Worm (Caenorhabditis elegans) whole organism, L3 larva: ENCODE measurements around the gene C34C12.7.
A peak's percentile ranks its signal among the peaks of the same experiment; 100 is the strongest.

Experiments used
- R02D3.7 ChIP-seq: fragments of 150-350 bp; optimal IDR thresholded peaks from 2 replicates; lab custom pipeline; 2014; ENCODE audit warnings: missing biosample characterization, missing genetic modification characterization
- ZK546.5 ChIP-seq: sonication (generic microtip); optimal IDR thresholded peaks from 2 replicates; lab custom pipeline; 2017; ENCODE audit warnings: missing biosample characterization, missing genetic modification characterization
- aly-2 ChIP-seq: fragments of 150-350 bp; optimal IDR thresholded peaks from 2 replicates; lab custom pipeline; 2014; ENCODE audit warnings: missing biosample characterization, missing genetic modification characterization
- ama-1 ChIP-seq: fragments of 150-350 bp; optimal IDR thresholded peaks from 2 replicates; lab custom pipeline; 2018
- ceh-16 ChIP-seq: sonication (generic microtip); optimal IDR thresholded peaks from 2 replicates; lab custom pipeline; 2017; ENCODE audit warnings: missing biosample characterization, missing genetic modification characterization
- ceh-28 ChIP-seq: fragments of 150-350 bp; optimal IDR thresholded peaks from 2 replicates; lab custom pipeline; 2014; ENCODE audit warnings: missing biosample characterization, missing genetic modification reagents, missing genetic modification characterization
- ceh-82 ChIP-seq: fragments of 150-350 bp; optimal IDR thresholded peaks from 2 replicates; lab custom pipeline; 2014; ENCODE audit warnings: missing biosample characterization, missing genetic modification characterization
- ceh-9 ChIP-seq: sonication (generic microtip); optimal IDR thresholded peaks from 2 replicates; lab custom pipeline; 2018; ENCODE audit warnings: missing biosample characterization, missing genetic modification characterization
- daf-12 ChIP-seq: fragments of 150-350 bp; optimal IDR thresholded peaks from 2 replicates; lab custom pipeline; 2014; ENCODE audit warnings: missing biosample characterization, missing genetic modification reagents, missing genetic modification characterization
- egl-27 ChIP-seq: sonication (generic microtip); optimal IDR thresholded peaks from 4 replicates; lab custom pipeline; 2017; ENCODE audit warnings: missing biosample characterization, missing genetic modification reagents, missing genetic modification characterization
- egl-5 ChIP-seq: fragments of 150-350 bp; optimal IDR thresholded peaks from 2 replicates; lab custom pipeline; 2017; ENCODE audit warnings: missing biosample characterization, missing genetic modification reagents, missing genetic modification characterization, inconsistent platforms
- elt-1 ChIP-seq: fragments of 150-350 bp; optimal IDR thresholded peaks from 2 replicates; lab custom pipeline; 2014; ENCODE audit warnings: missing biosample characterization, missing genetic modification characterization
- elt-2 ChIP-seq: sonication (generic microtip); optimal IDR thresholded peaks from 2 replicates; lab custom pipeline; 2016; ENCODE audit warnings: missing genetic modification reagents, mild to moderate bottlenecking, missing genetic modification characterization, missing compliant biosample characterization
- elt-3 ChIP-seq, 3 experiments: fragments of 150-350 bp in 1 of 3; sonication (generic microtip) in 2 of 3; optimal IDR thresholded peaks; 2 replicates in 2 of 3; 4 replicates in 1 of 3; lab custom pipeline; 2014 to 2017; ENCODE audit warnings: missing biosample characterization in 3 of 3, missing genetic modification characterization in 3 of 3
- eor-1 ChIP-seq, 2 experiments: fragments of 150-350 bp; optimal IDR thresholded peaks; 2 replicates each; lab custom pipeline; 2014 to 2018; ENCODE audit warnings: missing biosample characterization in 2 of 2, missing genetic modification characterization in 2 of 2
- fkh-10 ChIP-seq: sonication (generic microtip); optimal IDR thresholded peaks from 2 replicates; lab custom pipeline; 2017; ENCODE audit warnings: missing biosample characterization, missing genetic modification reagents, missing genetic modification characterization
- fkh-2 ChIP-seq: fragments of 150-350 bp; optimal IDR thresholded peaks from 2 replicates; lab custom pipeline; 2014; ENCODE audit warnings: missing biosample characterization, missing genetic modification reagents, missing genetic modification characterization
- fos-1 ChIP-seq: fragments of 150-350 bp; optimal IDR thresholded peaks from 2 replicates; lab custom pipeline; 2014; ENCODE audit warnings: missing biosample characterization, missing genetic modification characterization
- hmg-11 ChIP-seq: sonication (generic microtip); optimal IDR thresholded peaks from 2 replicates; lab custom pipeline; 2016; ENCODE audit warnings: missing genetic modification characterization, missing compliant biosample characterization
- jun-1 ChIP-seq: fragments of 150-350 bp; optimal IDR thresholded peaks from 2 replicates; lab custom pipeline; 2014; ENCODE audit warnings: missing biosample characterization, missing genetic modification reagents, missing genetic modification characterization
- lin-15B ChIP-seq: fragments of 150-350 bp; optimal IDR thresholded peaks from 2 replicates; lab custom pipeline; 2014; ENCODE audit warnings: missing biosample characterization, missing genetic modification characterization
- lin-39 ChIP-seq: fragments of 150-350 bp; optimal IDR thresholded peaks from 2 replicates; lab custom pipeline; 2018; ENCODE audit warnings: missing biosample characterization, missing genetic modification reagents, missing genetic modification characterization
- lsy-12 ChIP-seq: sonication (generic microtip); optimal IDR thresholded peaks from 2 replicates; lab custom pipeline; 2016; ENCODE audit warnings: mild to moderate bottlenecking, missing genetic modification characterization, missing compliant biosample characterization
- mdl-1 ChIP-seq: fragments of 150-350 bp; optimal IDR thresholded peaks from 2 replicates; lab custom pipeline; 2014; ENCODE audit warnings: missing biosample characterization, missing genetic modification characterization
- mml-1 ChIP-seq: fragments of 150-350 bp; sonication (generic microtip); optimal IDR thresholded peaks from 3 replicates; lab custom pipeline; 2014; ENCODE audit warnings: missing biosample characterization, missing genetic modification characterization
- nfya-1 ChIP-seq: sonication (generic microtip); optimal IDR thresholded peaks from 2 replicates; lab custom pipeline; 2017; ENCODE audit warnings: missing genetic modification characterization, mild to moderate bottlenecking, missing compliant biosample characterization, antibody characterized with exemption, moderate library complexity; ENCODE audit not compliant: insufficient read depth
- nhr-11 ChIP-seq: fragments of 150-350 bp; optimal IDR thresholded peaks from 2 replicates; lab custom pipeline; 2014; ENCODE audit warnings: missing biosample characterization, missing genetic modification characterization
- nhr-12 ChIP-seq: fragments of 150-350 bp; optimal IDR thresholded peaks from 2 replicates; lab custom pipeline; 2014; ENCODE audit warnings: missing biosample characterization, missing genetic modification characterization
- nhr-23 ChIP-seq: fragments of 150-350 bp; optimal IDR thresholded peaks from 2 replicates; lab custom pipeline; 2014; ENCODE audit warnings: missing biosample characterization, missing genetic modification reagents, missing genetic modification characterization
- nhr-237 ChIP-seq: fragments of 150-350 bp; optimal IDR thresholded peaks from 2 replicates; lab custom pipeline; 2014; ENCODE audit warnings: missing biosample characterization, missing genetic modification characterization
- nhr-25 ChIP-seq: sonication (generic microtip); optimal IDR thresholded peaks from 2 replicates; lab custom pipeline; 2017; ENCODE audit warnings: missing biosample characterization, missing genetic modification characterization
- nhr-28 ChIP-seq: fragments of 150-350 bp; optimal IDR thresholded peaks from 2 replicates; lab custom pipeline; 2014; ENCODE audit warnings: missing biosample characterization, missing genetic modification characterization
- nhr-43 ChIP-seq: sonication (generic microtip); optimal IDR thresholded peaks from 2 replicates; lab custom pipeline; 2016; ENCODE audit warnings: mild to moderate bottlenecking, missing genetic modification characterization, missing compliant biosample characterization; ENCODE audit not compliant: poor library complexity, severe bottlenecking
- nhr-67 ChIP-seq: fragments of 150-350 bp; optimal IDR thresholded peaks from 2 replicates; lab custom pipeline; 2014; ENCODE audit warnings: missing biosample characterization, missing genetic modification characterization
- nhr-76 ChIP-seq: fragments of 150-350 bp; sonication (generic microtip); optimal IDR thresholded peaks from 5 replicates; lab custom pipeline; 2014; ENCODE audit warnings: missing biosample characterization, missing genetic modification characterization
- nhr-77 ChIP-seq: fragments of 150-350 bp; optimal IDR thresholded peaks from 2 replicates; lab custom pipeline; 2014; ENCODE audit warnings: missing biosample characterization, missing genetic modification characterization
- pha-4 ChIP-seq: fragments of 150-350 bp; optimal IDR thresholded peaks from 2 replicates; lab custom pipeline; 2014; ENCODE audit warnings: missing biosample characterization, missing genetic modification reagents, missing genetic modification characterization
- pqm-1 ChIP-seq: fragments of 150-350 bp; optimal IDR thresholded peaks from 2 replicates; lab custom pipeline; 2017; ENCODE audit warnings: missing biosample characterization, missing genetic modification characterization, inconsistent platforms
- sea-2 ChIP-seq: fragments of 150-350 bp; sonication (generic microtip); optimal IDR thresholded peaks from 4 replicates; lab custom pipeline; 2014; ENCODE audit warnings: missing biosample characterization, missing genetic modification reagents, missing genetic modification characterization
- skn-1 ChIP-seq: fragments of 150-350 bp; optimal IDR thresholded peaks from 2 replicates; lab custom pipeline; 2014; ENCODE audit warnings: missing biosample characterization, missing genetic modification characterization
- snpc-4 ChIP-seq: fragments of 150-350 bp; optimal IDR thresholded peaks from 2 replicates; lab custom pipeline; 2014; ENCODE audit warnings: missing biosample characterization, missing genetic modification characterization
- tbx-2 ChIP-seq: sonication (generic microtip); optimal IDR thresholded peaks from 2 replicates; lab custom pipeline; 2016; ENCODE audit warnings: mild to moderate bottlenecking, missing genetic modification characterization, missing compliant biosample characterization
- unc-39 ChIP-seq: sonication (generic microtip); optimal IDR thresholded peaks from 4 replicates; lab custom pipeline; 2017; ENCODE audit warnings: missing biosample characterization, missing genetic modification characterization
- unc-62 ChIP-seq: fragments of 150-350 bp; sonication (generic microtip); optimal IDR thresholded peaks from 4 replicates; lab custom pipeline; 2014; ENCODE audit warnings: missing biosample characterization, missing genetic modification reagents, missing genetic modification characterization
- zag-1 ChIP-seq: fragments of 150-350 bp; optimal IDR thresholded peaks from 2 replicates; lab custom pipeline; 2014; ENCODE audit warnings: missing biosample characterization, missing genetic modification characterization
- ztf-11 ChIP-seq: fragments of 150-350 bp; optimal IDR thresholded peaks from 2 replicates; lab custom pipeline; 2014; ENCODE audit warnings: missing biosample characterization, missing genetic modification characterization
- ztf-4 ChIP-seq: fragments of 150-350 bp; optimal IDR thresholded peaks from 2 replicates; lab custom pipeline; 2014; ENCODE audit warnings: missing biosample characterization, missing genetic modification characterization

Gene C34C12.7

ce11 chrIII:3460061-3460460 lies 28.1 kb downstream of the C34C12.7 start, which contains the start of gene C34C12.8:
C34C12.8 (plus strand) TSS chrIII:3460406.
- TF ChIP-seq pha-4 (tag; lab: Kevin White, UChicago) (peak; percentile 95), nhr-67 (tag; lab: Kevin White, UChicago) (no peak), ztf-11 (no peak), unc-39 (tag; lab: Kevin White, UChicago) (no peak), aly-2 (tag; lab: Kevin White, UChicago) (no peak), mml-1 (tag; lab: Kevin White, UChicago) (no peak), daf-12 (tag; lab: Kevin White, UChicago) (no peak), unc-62 (GFP tag; lab: Kevin White, UChicago) (peak; percentile 6), elt-2 (tag; lab: Kevin White, UChicago) (peak; percentile 66), ZK546.5 (tag; lab: Kevin White, UChicago) (peak; percentile 20), hmg-11 (tag; lab: Kevin White, UChicago) (peak; percentile 89), egl-27 (peak; percentile 53), ztf-4 (tag; lab: Kevin White, UChicago) (peak; percentile 28), nhr-11 (tag; lab: Kevin White, UChicago) (peak; percentile 57), nhr-23 (tag; lab: Kevin White, UChicago) (peak; percentile 98), R02D3.7 (tag; lab: Kevin White, UChicago) (peak; percentile 89), ceh-16 (tag; lab: Kevin White, UChicago) (no peak), ceh-82 (tag; lab: Kevin White, UChicago) (peak; percentile 83), fkh-10 (peak; percentile 89), sea-2 (GFP tag; lab: Kevin White, UChicago) (no peak), eor-1 (tag; optimal IDR thresholded peaks at IDR 0.05; lab: Kevin White, UChicago) (peak in 1 of 2 experiments; percentile 30), nhr-12 (tag; lab: Kevin White, UChicago) (no peak), nhr-25 (tag; lab: Kevin White, UChicago) (peak; percentile 94), nhr-237 (tag; lab: Kevin White, UChicago) (no peak), ceh-9 (no peak), ceh-28 (tag; lab: Kevin White, UChicago) (peak; percentile 87), egl-5 (tag; lab: Kevin White, UChicago) (peak; percentile 66), fkh-2 (no peak), nfya-1 (peak; percentile 95), skn-1 (tag; lab: Kevin White, UChicago) (peak; percentile 71), elt-3 (tag; optimal IDR thresholded peaks at IDR 0.05; lab: Kevin White, UChicago) (no peak), zag-1 (tag; lab: Kevin White, UChicago) (peak; percentile 37), jun-1 (tag; lab: Kevin White, UChicago) (peak; percentile 93), lin-39 (tag; lab: Kevin White, UChicago) (peak; percentile 80), lsy-12 (tag; lab: Kevin White, UChicago) (peak; percentile 91), pqm-1 (tag; lab: Kevin White, UChicago) (peak; percentile 1), mdl-1 (tag; lab: Kevin White, UChicago) (no peak), nhr-43 (tag; lab: Kevin White, UChicago) (peak; percentile 94), tbx-2 (peak; percentile 93), elt-1 (tag; lab: Kevin White, UChicago) (peak; percentile 31), nhr-28 (no peak), fos-1 (tag; lab: Kevin White, UChicago) (no peak), nhr-76 (tag; lab: Kevin White, UChicago) (peak; percentile 70), ama-1 (lab: Kevin White, UChicago) (peak; percentile 62), snpc-4 (tag; lab: Kevin White, UChicago) (peak; percentile 86), lin-15B (tag; lab: Kevin White, UChicago) (peak; percentile 97), nhr-77 (peak; percentile 83)
